Worm (Caenorhabditis elegans) whole organism, L3 larva: ENCODE data around the gene C10B5.1.

Experiments used
- R02D3.7 ChIP-seq: fragments of 150-350 bp; optimal IDR thresholded peaks from 2 replicates; lab custom pipeline; 2014; ENCODE audit warnings: missing biosample characterization, missing genetic modification characterization
- ZK546.5 ChIP-seq: sonication (generic microtip); optimal IDR thresholded peaks from 2 replicates; lab custom pipeline; 2017; ENCODE audit warnings: missing biosample characterization, missing genetic modification characterization
- ama-1 ChIP-seq: fragments of 150-350 bp; optimal IDR thresholded peaks from 2 replicates; lab custom pipeline; 2018
- ceh-28 ChIP-seq: fragments of 150-350 bp; optimal IDR thresholded peaks from 2 replicates; lab custom pipeline; 2014; ENCODE audit warnings: missing biosample characterization, missing genetic modification reagents, missing genetic modification characterization
- ceh-82 ChIP-seq: fragments of 150-350 bp; optimal IDR thresholded peaks from 2 replicates; lab custom pipeline; 2014; ENCODE audit warnings: missing biosample characterization, missing genetic modification characterization
- daf-12 ChIP-seq: fragments of 150-350 bp; optimal IDR thresholded peaks from 2 replicates; lab custom pipeline; 2014; ENCODE audit warnings: missing biosample characterization, missing genetic modification reagents, missing genetic modification characterization
- egl-5 ChIP-seq: fragments of 150-350 bp; optimal IDR thresholded peaks from 2 replicates; lab custom pipeline; 2017; ENCODE audit warnings: missing biosample characterization, missing genetic modification reagents, missing genetic modification characterization, inconsistent platforms
- elt-1 ChIP-seq: fragments of 150-350 bp; optimal IDR thresholded peaks from 2 replicates; lab custom pipeline; 2014; ENCODE audit warnings: missing biosample characterization, missing genetic modification characterization
- elt-2 ChIP-seq: sonication (generic microtip); optimal IDR thresholded peaks from 2 replicates; lab custom pipeline; 2016; ENCODE audit warnings: missing genetic modification reagents, mild to moderate bottlenecking, missing genetic modification characterization, missing compliant biosample characterization
- elt-3 ChIP-seq, 3 experiments: fragments of 150-350 bp in 1 of 3; sonication (generic microtip) in 2 of 3; optimal IDR thresholded peaks; 2 replicates in 2 of 3; 4 replicates in 1 of 3; lab custom pipeline; 2014 to 2017; ENCODE audit warnings: missing biosample characterization in 3 of 3, missing genetic modification characterization in 3 of 3
- fos-1 ChIP-seq: fragments of 150-350 bp; optimal IDR thresholded peaks from 2 replicates; lab custom pipeline; 2014; ENCODE audit warnings: missing biosample characterization, missing genetic modification characterization
- hmg-11 ChIP-seq: sonication (generic microtip); optimal IDR thresholded peaks from 2 replicates; lab custom pipeline; 2016; ENCODE audit warnings: missing genetic modification characterization, missing compliant biosample characterization
- jun-1 ChIP-seq: fragments of 150-350 bp; optimal IDR thresholded peaks from 2 replicates; lab custom pipeline; 2014; ENCODE audit warnings: missing biosample characterization, missing genetic modification reagents, missing genetic modification characterization
- lin-15B ChIP-seq: fragments of 150-350 bp; optimal IDR thresholded peaks from 2 replicates; lab custom pipeline; 2014; ENCODE audit warnings: missing biosample characterization, missing genetic modification characterization
- lin-39 ChIP-seq: fragments of 150-350 bp; optimal IDR thresholded peaks from 2 replicates; lab custom pipeline; 2018; ENCODE audit warnings: missing biosample characterization, missing genetic modification reagents, missing genetic modification characterization
- mml-1 ChIP-seq: fragments of 150-350 bp; sonication (generic microtip); optimal IDR thresholded peaks from 3 replicates; lab custom pipeline; 2014; ENCODE audit warnings: missing biosample characterization, missing genetic modification characterization
- nfya-1 ChIP-seq: sonication (generic microtip); optimal IDR thresholded peaks from 2 replicates; lab custom pipeline; 2017; ENCODE audit warnings: missing genetic modification characterization, mild to moderate bottlenecking, missing compliant biosample characterization, antibody characterized with exemption, moderate library complexity; ENCODE audit not compliant: insufficient read depth
- nhr-12 ChIP-seq: fragments of 150-350 bp; optimal IDR thresholded peaks from 2 replicates; lab custom pipeline; 2014; ENCODE audit warnings: missing biosample characterization, missing genetic modification characterization
- nhr-23 ChIP-seq: fragments of 150-350 bp; optimal IDR thresholded peaks from 2 replicates; lab custom pipeline; 2014; ENCODE audit warnings: missing biosample characterization, missing genetic modification reagents, missing genetic modification characterization
- nhr-237 ChIP-seq: fragments of 150-350 bp; optimal IDR thresholded peaks from 2 replicates; lab custom pipeline; 2014; ENCODE audit warnings: missing biosample characterization, missing genetic modification characterization
- nhr-25 ChIP-seq: sonication (generic microtip); optimal IDR thresholded peaks from 2 replicates; lab custom pipeline; 2017; ENCODE audit warnings: missing biosample characterization, missing genetic modification characterization
- nhr-28 ChIP-seq: fragments of 150-350 bp; optimal IDR thresholded peaks from 2 replicates; lab custom pipeline; 2014; ENCODE audit warnings: missing biosample characterization, missing genetic modification characterization
- nhr-43 ChIP-seq: sonication (generic microtip); optimal IDR thresholded peaks from 2 replicates; lab custom pipeline; 2016; ENCODE audit warnings: mild to moderate bottlenecking, missing genetic modification characterization, missing compliant biosample characterization; ENCODE audit not compliant: poor library complexity, severe bottlenecking
- pha-4 ChIP-seq: fragments of 150-350 bp; optimal IDR thresholded peaks from 2 replicates; lab custom pipeline; 2014; ENCODE audit warnings: missing biosample characterization, missing genetic modification reagents, missing genetic modification characterization
- pqm-1 ChIP-seq: fragments of 150-350 bp; optimal IDR thresholded peaks from 2 replicates; lab custom pipeline; 2017; ENCODE audit warnings: missing biosample characterization, missing genetic modification characterization, inconsistent platforms
- skn-1 ChIP-seq: fragments of 150-350 bp; optimal IDR thresholded peaks from 2 replicates; lab custom pipeline; 2014; ENCODE audit warnings: missing biosample characterization, missing genetic modification characterization
- snpc-4 ChIP-seq: fragments of 150-350 bp; optimal IDR thresholded peaks from 2 replicates; lab custom pipeline; 2014; ENCODE audit warnings: missing biosample characterization, missing genetic modification characterization
- unc-39 ChIP-seq: sonication (generic microtip); optimal IDR thresholded peaks from 4 replicates; lab custom pipeline; 2017; ENCODE audit warnings: missing biosample characterization, missing genetic modification characterization
- unc-62 ChIP-seq: fragments of 150-350 bp; sonication (generic microtip); optimal IDR thresholded peaks from 4 replicates; lab custom pipeline; 2014; ENCODE audit warnings: missing biosample characterization, missing genetic modification reagents, missing genetic modification characterization
- ztf-11 ChIP-seq: fragments of 150-350 bp; optimal IDR thresholded peaks from 2 replicates; lab custom pipeline; 2014; ENCODE audit warnings: missing biosample characterization, missing genetic modification characterization

Gene C10B5.1

ce11 chrV:8629029-8629428, 48.0 kb downstream of the C10B5.1 start, which contains the start of gene F41E6.12:
Gene F41E6.12, minus strand, starts transcription at chrV:8629129.
- TF ChIP-seq nhr-23 (tag; lab: Kevin White, UChicago) (peak; percentile 20), ama-1 (lab: Kevin White, UChicago) (no peak)

ce11 chrV:8631277-8631765, 50.3 kb downstream of the C10B5.1 start, which contains the start of gene atg-18:
Gene atg-18, minus strand, starts transcription at chrV:8631327.
- TF ChIP-seq ceh-28 (tag; lab: Kevin White, UChicago) (peak; percentile 29), lin-39 (peak; percentile 37), nhr-43 (peak; percentile 64), mml-1 (tag; lab: Kevin White, UChicago) (no peak), lin-15B (peak; percentile 18), nhr-28 (tag; lab: Kevin White, UChicago) (no peak), elt-1 (tag; lab: Kevin White, UChicago) (peak; percentile 11), elt-2 (tag; lab: Kevin White, UChicago) (peak; percentile 63), unc-62 (GFP tag; lab: Kevin White, UChicago) (no peak), nhr-23 (tag; lab: Kevin White, UChicago) (peak; percentile 75), nfya-1 (peak; percentile 75), hmg-11 (tag; lab: Kevin White, UChicago) (peak; percentile 72), unc-39 (tag; lab: Kevin White, UChicago) (no peak), R02D3.7 (tag; lab: Kevin White, UChicago) (no peak), pha-4 (peak; percentile 91), ztf-11 (tag; lab: Kevin White, UChicago) (no peak), snpc-4 (tag; lab: Kevin White, UChicago) (peak; percentile 72), pqm-1 (tag; lab: Kevin White, UChicago) (peak; percentile 40), egl-5 (tag; lab: Kevin White, UChicago) (peak; percentile 74), ama-1 (lab: Kevin White, UChicago) (no peak), ceh-82 (tag; lab: Kevin White, UChicago) (no peak), nhr-12 (tag; lab: Kevin White, UChicago) (no peak), daf-12 (tag; lab: Kevin White, UChicago) (no peak), ZK546.5 (tag; lab: Kevin White, UChicago) (no peak), jun-1 (tag; lab: Kevin White, UChicago) (no peak), nhr-237 (no peak), nhr-25 (tag; lab: Kevin White, UChicago) (peak; percentile 70)

- TF ChIP-seq elt-1 (tag; lab: Kevin White, UChicago): no peak
- TF ChIP-seq elt-3 (tag; optimal IDR thresholded peaks at IDR 0.05; lab: Kevin White, UChicago): no peak
- no peak for TF ChIP-seq R02D3.7 (tag; lab: Kevin White, UChicago)
- TF ChIP-seq ztf-11 (tag; lab: Kevin White, UChicago): no peak
- no peak for TF ChIP-seq unc-62 (GFP tag; lab: Kevin White, UChicago)
- TF ChIP-seq skn-1: no peak
- TF ChIP-seq unc-39 (tag; lab: Kevin White, UChicago): no peak
- TF ChIP-seq pha-4: no peak
- no peak for TF ChIP-seq nhr-23 (tag; lab: Kevin White, UChicago)
- no peak for TF ChIP-seq nhr-43
- TF ChIP-seq elt-2 (tag; lab: Kevin White, UChicago): no peak
- no peak for TF ChIP-seq nhr-28 (tag; lab: Kevin White, UChicago)
- no peak for TF ChIP-seq snpc-4 (tag; lab: Kevin White, UChicago)
- TF ChIP-seq nhr-25 (tag; lab: Kevin White, UChicago): no peak
- no peak for TF ChIP-seq jun-1 (tag; lab: Kevin White, UChicago)
- no peak for TF ChIP-seq ceh-82 (tag; lab: Kevin White, UChicago)
- no peak for TF ChIP-seq fos-1 (tag; lab: Kevin White, UChicago)
These were observed 51.7 kb downstream of the C10B5.1 start for ce11 chrV:8632788-8633187.
